Fruit fly (Drosophila melanogaster) Kc167 (cell line): ENCODE results near the gene CG43707.

Source experiments
- Myc ChIP-seq: fragments of >200 bp; optimal IDR thresholded peaks from 2 replicates; lab custom pipeline; 2017; ENCODE audit warnings: missing external identifiers
- Sin3A ChIP-seq: fragments of >200 bp; optimal IDR thresholded peaks from 2 replicates; lab custom pipeline; 2018; ENCODE audit warnings: missing external identifiers
- h ChIP-seq: fragments of >200 bp; optimal IDR thresholded peaks from 3 replicates; lab custom pipeline; 2018; ENCODE audit warnings: missing external identifiers
- insv ChIP-seq: fragments of >200 bp; optimal IDR thresholded peaks from 3 replicates; lab custom pipeline; 2018; ENCODE audit warnings: missing external identifiers
- psq ChIP-seq: fragments of >200 bp; optimal IDR thresholded peaks from 2 replicates; lab custom pipeline; 2017; ENCODE audit warnings: missing external identifiers
- ttk ChIP-seq: sonication (Bioruptor generic); optimal IDR thresholded peaks from 2 replicates; lab custom pipeline; 2017; ENCODE audit warnings: missing external identifiers

CG43707 gene

dm6 chr2L:3740443-3740842, 16.6 kb upstream of the CG43707 start:
- TF ChIP-seq h (lab: Kevin White, UChicago) (no peak), psq (lab: Kevin White, UChicago) (no peak), Sin3A (no peak), Myc (lab: Kevin White, UChicago) (no peak), insv (no peak), ttk (no peak)

dm6 chr2L:3748691-3749090, 8.4 kb upstream of the CG43707 start:
- TF ChIP-seq insv (no peak), Myc (lab: Kevin White, UChicago) (no peak), h (lab: Kevin White, UChicago) (no peak), ttk (no peak), psq (lab: Kevin White, UChicago) (no peak), Sin3A (no peak)

- no peak for TF ChIP-seq psq (lab: Kevin White, UChicago)
- TF ChIP-seq Myc (lab: Kevin White, UChicago): no peak
Observed at dm6 chr2L:3754835-3755547, 2.1 kb upstream of the CG43707 start.

dm6 chr2L:3765194-3765593, 8.1 kb downstream of the CG43707 start, which contains the start of gene CG43703:
Gene CG43703 (plus strand): TSS chr2L:3765494.
- TF ChIP-seq ttk (no peak), Myc (lab: Kevin White, UChicago) (no peak), h (lab: Kevin White, UChicago) (no peak), Sin3A (no peak), insv (no peak), psq (lab: Kevin White, UChicago) (no peak)

dm6 chr2L:3769718-3770461, 12.8 kb downstream of the CG43707 start:
- TF ChIP-seq h (lab: Kevin White, UChicago) (no peak), Myc (lab: Kevin White, UChicago) (no peak), insv (no peak), Sin3A (no peak)

dm6 chr2L:3771109-3772067, 14.3 kb downstream of the CG43707 start, which contains the start of gene bowl:
Gene bowl (plus strand): TSS chr2L:3771700.
- TF ChIP-seq psq (lab: Kevin White, UChicago) (no peak), Sin3A (no peak), insv (no peak), ttk (no peak), Myc (lab: Kevin White, UChicago) (no peak), h (lab: Kevin White, UChicago) (no peak)

dm6 chr2L:3772068-3772428, 15.0 kb downstream of the CG43707 start:
- TF ChIP-seq h (lab: Kevin White, UChicago): no peak
- TF ChIP-seq Sin3A: no peak
- no peak for TF ChIP-seq Myc (lab: Kevin White, UChicago)
- TF ChIP-seq insv: no peak
- TF ChIP-seq psq (lab: Kevin White, UChicago): no peak
- no peak for TF ChIP-seq ttk

- TF ChIP-seq psq (lab: Kevin White, UChicago) (no peak), h (lab: Kevin White, UChicago) (no peak), Sin3A (no peak), Myc (lab: Kevin White, UChicago) (no peak), ttk (no peak), insv (no peak)
Observed at dm6 chr2L:3772599-3772936, 15.5 kb downstream of the CG43707 start.

- TF ChIP-seq h (lab: Kevin White, UChicago): no peak
- TF ChIP-seq Myc (lab: Kevin White, UChicago): no peak
- no peak for TF ChIP-seq insv
- TF ChIP-seq Sin3A: no peak
- TF ChIP-seq ttk: no peak
- TF ChIP-seq psq (lab: Kevin White, UChicago): no peak
Observed at dm6 chr2L:3772937-3773623, 16.0 kb downstream of the CG43707 start.

- TF ChIP-seq psq (lab: Kevin White, UChicago) (no peak), ttk (no peak), h (lab: Kevin White, UChicago) (no peak), insv (no peak), Myc (lab: Kevin White, UChicago) (no peak), Sin3A (no peak)
Observed at dm6 chr2L:3773624-3773978, 16.5 kb downstream of the CG43707 start.

- TF ChIP-seq insv (no peak), Myc (lab: Kevin White, UChicago) (no peak)
Observed at dm6 chr2L:3775767-3776351, 18.8 kb downstream of the CG43707 start.
